Worm (Caenorhabditis elegans) whole organism, midembryonic: Measurements from ENCODE around the gene bigr-1.
"Not testable (repeated sequence)": the region's sequence is repeated elsewhere in the genome, so short reads cannot be mapped to it uniquely, and the experiment has no call there.

Source experiments
- T22C8.4 ChIP-seq: fragments of 200-800 bp; sonication (Bioruptor generic); IDR thresholded peaks from 2 replicates; pipeline ENCODE4 v1.3.6; 2022; ENCODE audit warnings: missing genetic modification characterization, missing compliant biosample characterization
- cog-1 ChIP-seq: sonication (generic microtip); optimal IDR thresholded peaks from 2 replicates; lab custom pipeline; 2016; ENCODE audit warnings: missing genetic modification characterization, missing compliant biosample characterization
- flt-1 ChIP-seq: fragments of 200-800 bp; sonication (Bioruptor generic); IDR thresholded peaks from 2 replicates; pipeline ENCODE4 v1.3.6; 2022; ENCODE audit warnings: missing genetic modification characterization, missing compliant biosample characterization
- klf-2 ChIP-seq: fragments of 200-800 bp; sonication (Bioruptor generic); conservative IDR thresholded peaks from 2 replicates; pipeline ENCODE4 v1.3.6; 2022; ENCODE audit warnings: missing genetic modification reagents, missing genetic modification characterization, missing compliant biosample characterization
- med-1 ChIP-seq: sonication (generic microtip); optimal IDR thresholded peaks from 2 replicates; lab custom pipeline; 2017; ENCODE audit warnings: missing genetic modification characterization, mild to moderate bottlenecking, missing compliant biosample characterization, antibody characterized with exemption, missing genetic modification reagents; ENCODE audit not compliant: insufficient read depth
- ref-1 ChIP-seq: fragments of 200-800 bp; sonication (Bioruptor generic); conservative IDR thresholded peaks from 2 replicates; pipeline ENCODE4 v1.3.6; 2022; ENCODE audit warnings: missing genetic modification reagents, missing genetic modification characterization, missing compliant biosample characterization
- tab-1 ChIP-seq: fragments of 200-800 bp; sonication (Bioruptor generic); IDR thresholded peaks from 2 replicates; pipeline ENCODE4 v1.3.6; 2022; ENCODE audit warnings: missing genetic modification characterization, missing compliant biosample characterization
- ztf-29 ChIP-seq: fragments of 200-800 bp; sonication (Bioruptor generic); IDR thresholded peaks from 2 replicates; pipeline ENCODE4 v1.3.6; 2022; ENCODE audit warnings: missing genetic modification reagents, missing genetic modification characterization, missing compliant biosample characterization

DNA sequence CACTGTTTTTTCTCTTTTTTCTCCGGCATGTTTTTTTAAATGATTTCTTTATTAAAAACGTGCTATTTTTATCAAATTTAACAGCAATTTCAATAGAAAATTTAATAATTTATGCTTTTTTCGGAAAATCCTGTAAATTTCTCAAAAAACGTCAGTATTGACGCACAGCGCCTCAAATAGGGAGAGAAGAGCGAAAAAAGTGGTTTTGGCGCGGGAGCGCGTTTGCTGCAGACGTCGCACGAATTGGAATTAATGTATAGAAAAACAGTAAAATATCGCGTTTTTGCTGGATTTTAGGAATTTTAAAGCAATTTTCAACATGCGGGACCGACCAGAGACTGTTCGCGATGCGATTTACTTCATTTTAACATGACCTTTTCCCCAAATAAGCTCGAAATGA is 12.6 kb upstream of the bigr-1 start:
- TF ChIP-seq ref-1; klf-2; tab-1 (GFP tag; lab: Robert Waterston, UW); med-1 (GFP tag; lab: Kevin White, UChicago); ztf-29 (GFP tag; lab: Robert Waterston, UW); T22C8.4 (GFP tag; lab: Robert Waterston, UW); flt-1 (GFP tag; lab: Robert Waterston, UW); cog-1 (tag; lab: Kevin White, UChicago): not testable (repeated sequence)
